Fruit fly (Drosophila melanogaster): Measurements from ENCODE around the gene Cyp4d21.

Cyp4d21 gene

DNA sequence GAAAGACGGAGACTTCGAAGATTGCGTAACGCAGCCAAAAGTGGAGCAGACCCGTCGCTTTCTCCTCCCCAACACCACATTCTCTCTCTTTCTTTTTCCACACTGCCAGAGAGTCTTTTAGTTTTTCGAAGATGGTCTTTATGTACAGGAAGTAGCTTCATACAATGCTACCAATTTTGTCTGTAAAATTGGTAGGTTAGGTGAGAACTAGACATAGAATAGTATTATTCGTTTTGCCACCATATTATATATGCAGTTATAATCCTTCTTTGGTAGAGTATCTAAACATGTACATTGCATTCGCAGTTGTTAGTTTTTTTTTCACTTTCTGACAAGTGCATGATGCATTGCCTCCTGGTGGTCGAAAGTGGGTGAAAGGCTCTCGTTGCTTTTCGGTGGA is 8.0 kb upstream of the Cyp4d21 start:
- TF ChIP-seq Snoo (tag; optimal IDR thresholded peaks at IDR 0.05) (no peak), rn (GFP tag; IDR thresholded peaks at IDR 0.05) (no peak), CG8301 (tag; optimal IDR thresholded peaks at IDR 0.05) (peak; percentile 30), Ets98B (GFP tag; IDR thresholded peaks at IDR 0.05) (peak; percentile 60), fd96Ca (GFP tag; IDR thresholded peaks at IDR 0.05) (0 out of 3 replicates have a peak, but pooled peaks have one; percentile 47), EcR (GFP tag; optimal IDR thresholded peaks at IDR 0.05) (no peak), CG14655 (GFP tag; optimal IDR thresholded peaks at IDR 0.05) (no peak), CG32121 (GFP tag; IDR thresholded peaks at IDR 0.05) (peak; percentile 53), D1 (tag; optimal IDR thresholded peaks at IDR 0.05) (no peak), Pif1A (GFP tag; optimal IDR thresholded peaks at IDR 0.05) (peak; percentile 1), CG34367 (tag; optimal IDR thresholded peaks at IDR 0.05) (no peak), CG15710 (tag; optimal IDR thresholded peaks at IDR 0.05) (no peak)

DNA sequence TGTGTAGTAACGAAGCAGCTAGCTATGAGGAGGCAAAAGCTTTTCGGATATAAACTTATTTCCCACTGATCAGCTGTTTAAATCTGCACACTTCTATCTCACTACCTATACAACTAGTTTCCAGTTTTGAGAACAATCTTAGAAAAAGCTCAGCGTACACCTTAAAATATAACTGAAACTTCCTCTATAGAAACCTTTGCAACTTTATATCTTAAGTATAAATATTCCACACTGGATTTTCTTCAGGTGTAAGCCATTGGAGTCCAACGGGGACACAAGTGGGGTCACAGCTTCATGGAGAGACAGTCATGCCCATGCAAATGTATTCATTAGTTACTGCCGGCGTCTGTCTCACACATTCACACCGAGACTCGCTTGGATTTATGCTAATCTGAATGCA is 7.1 kb upstream of the Cyp4d21 start:
- TF ChIP-seq CG15710 (tag; optimal IDR thresholded peaks at IDR 0.05) (no peak), CG13204 (GFP tag; optimal IDR thresholded peaks at IDR 0.05) (no peak), CG32121 (GFP tag; IDR thresholded peaks at IDR 0.05) (peak; percentile 10; the same call in 1 of the 2 replicates), CG4496 (GFP tag; IDR thresholded peaks at IDR 0.05) (peak; percentile 8; the same call in 1 of the 3 replicates), CG8301 (tag; optimal IDR thresholded peaks at IDR 0.05) (no peak), CG14655 (GFP tag; optimal IDR thresholded peaks at IDR 0.05) (no peak), CG8159 (tag; optimal IDR thresholded peaks at IDR 0.05) (peak; percentile 4), Pif1B (GFP tag; optimal IDR thresholded peaks at IDR 0.05) (no peak), fd96Ca (GFP tag; IDR thresholded peaks at IDR 0.05) (no peak), CG9948 (tag; optimal IDR thresholded peaks at IDR 0.05) (peak; percentile 34), Ets98B (GFP tag; IDR thresholded peaks at IDR 0.05) (peak; percentile 4), CG34367 (tag; optimal IDR thresholded peaks at IDR 0.05) (no peak), CG12605 (GFP tag; IDR thresholded peaks at IDR 0.05) (peak; percentile 27; the same call in 1 of the 2 replicates), rn (GFP tag; IDR thresholded peaks at IDR 0.05) (no peak), CG17806 (tag; optimal IDR thresholded peaks at IDR 0.05) (peak; percentile 29), EcR (GFP tag; optimal IDR thresholded peaks at IDR 0.05) (peak; percentile 8), gl (tag; optimal IDR thresholded peaks at IDR 0.05) (no peak), D1 (tag; optimal IDR thresholded peaks at IDR 0.05) (no peak), CG10348 (GFP tag; IDR thresholded peaks at IDR 0.05) (no peak), Snoo (tag; optimal IDR thresholded peaks at IDR 0.05) (no peak)

DNA sequence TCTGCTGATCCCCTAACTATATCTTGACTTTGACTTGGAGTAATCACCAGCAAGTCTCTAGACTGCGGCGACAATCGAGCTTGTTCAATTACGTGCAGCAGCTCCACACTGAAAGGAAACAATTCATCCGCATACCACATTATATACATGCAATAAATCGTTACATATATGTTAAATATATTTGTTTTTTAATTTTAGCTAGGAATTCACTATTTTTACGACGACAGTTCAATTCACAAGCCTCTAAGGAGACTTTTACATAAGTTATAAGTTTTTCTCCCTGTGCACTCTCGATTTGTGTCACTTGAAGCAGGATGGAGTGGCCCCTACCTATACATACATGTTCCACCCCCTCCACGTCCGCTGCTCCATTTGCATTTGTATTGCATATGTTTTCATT is 6.7 kb upstream of the Cyp4d21 start:
- TF ChIP-seq Pif1B (GFP tag; optimal IDR thresholded peaks at IDR 0.05) (peak; percentile 24), D1 (tag; optimal IDR thresholded peaks at IDR 0.05) (no peak), CG14655 (GFP tag; optimal IDR thresholded peaks at IDR 0.05) (peak; percentile 61), CG9948 (tag; optimal IDR thresholded peaks at IDR 0.05) (peak; percentile 32), fd96Ca (GFP tag; IDR thresholded peaks at IDR 0.05) (peak; percentile 94), CG34367 (tag; optimal IDR thresholded peaks at IDR 0.05) (peak; percentile 18), Ets98B (GFP tag; IDR thresholded peaks at IDR 0.05) (peak; percentile 92), CG32121 (GFP tag; IDR thresholded peaks at IDR 0.05) (peak; percentile 82), CG10348 (GFP tag; IDR thresholded peaks at IDR 0.05) (peak; percentile 74), CG15710 (tag; optimal IDR thresholded peaks at IDR 0.05) (peak; percentile 57), CG17806 (tag; optimal IDR thresholded peaks at IDR 0.05) (peak; percentile 36), gl (tag; optimal IDR thresholded peaks at IDR 0.05) (no peak), CG4496 (GFP tag; IDR thresholded peaks at IDR 0.05) (peak; percentile 88), CG8301 (tag; optimal IDR thresholded peaks at IDR 0.05) (peak; percentile 45), rn (GFP tag; IDR thresholded peaks at IDR 0.05) (peak; percentile 79), CG8159 (tag; optimal IDR thresholded peaks at IDR 0.05) (peak; percentile 49), EcR (GFP tag; optimal IDR thresholded peaks at IDR 0.05) (no peak), Snoo (tag; optimal IDR thresholded peaks at IDR 0.05) (no peak), Pif1A (GFP tag; optimal IDR thresholded peaks at IDR 0.05) (peak; percentile 15), CG12605 (GFP tag; IDR thresholded peaks at IDR 0.05) (peak; percentile 51; the same call in 1 of the 2 replicates)

dm6 chr2L:7601875-7602274 is 3.5 kb upstream of the Cyp4d21 start:
- TF ChIP-seq CG14655 (GFP tag; optimal IDR thresholded peaks at IDR 0.05) (peak; percentile 87), CG34367 (tag; optimal IDR thresholded peaks at IDR 0.05) (peak; percentile 55), CG8159 (tag; optimal IDR thresholded peaks at IDR 0.05) (peak; percentile 71), fd96Ca (GFP tag; IDR thresholded peaks at IDR 0.05) (no peak; the same call in 2 of the 3 replicates), Pif1A (GFP tag; optimal IDR thresholded peaks at IDR 0.05) (peak; percentile 77), CG12605 (GFP tag; IDR thresholded peaks at IDR 0.05) (peak; percentile 51), CG13204 (GFP tag; optimal IDR thresholded peaks at IDR 0.05) (no peak), Snoo (tag; optimal IDR thresholded peaks at IDR 0.05) (no peak), CG32121 (GFP tag; IDR thresholded peaks at IDR 0.05) (peak; percentile 83), EcR (GFP tag; optimal IDR thresholded peaks at IDR 0.05) (no peak), CG17806 (tag; optimal IDR thresholded peaks at IDR 0.05) (peak; percentile 78), D1 (tag; optimal IDR thresholded peaks at IDR 0.05) (no peak), CG9948 (tag; optimal IDR thresholded peaks at IDR 0.05) (peak; percentile 81), CG4496 (GFP tag; IDR thresholded peaks at IDR 0.05) (peak; percentile 84), CG8301 (tag; optimal IDR thresholded peaks at IDR 0.05) (peak; percentile 84), gl (tag; optimal IDR thresholded peaks at IDR 0.05) (peak; percentile 30), rn (GFP tag; IDR thresholded peaks at IDR 0.05) (0 out of 2 replicates have a peak, but pooled peaks have one; percentile 24), CG15710 (tag; optimal IDR thresholded peaks at IDR 0.05) (peak; percentile 72), Pif1B (GFP tag; optimal IDR thresholded peaks at IDR 0.05) (peak; percentile 62), CG10348 (GFP tag; IDR thresholded peaks at IDR 0.05) (no peak), Ets98B (GFP tag; IDR thresholded peaks at IDR 0.05) (peak; percentile 77)

DNA sequence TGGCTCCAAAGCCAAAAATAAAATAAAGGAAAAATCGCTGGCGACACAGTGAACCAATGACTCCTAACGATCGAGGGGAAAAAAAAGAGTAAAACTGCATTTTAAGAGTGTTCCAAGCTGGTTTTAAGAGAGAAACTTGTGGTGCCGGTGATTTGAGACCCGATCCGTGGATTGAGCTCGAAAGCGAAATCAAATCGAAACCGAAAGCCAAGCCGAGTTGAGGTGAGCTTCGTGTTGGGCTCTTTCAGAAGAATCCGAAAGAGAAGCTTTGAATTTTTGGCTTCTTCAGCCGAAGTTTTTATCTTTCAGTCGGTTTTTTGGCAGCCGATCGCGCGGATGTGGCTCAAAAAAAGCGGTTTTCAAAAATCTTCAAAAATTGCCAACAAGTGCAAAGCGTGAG is 2.7 kb downstream of the Cyp4d21 start, which contains the start of gene CG6739:
Gene CG6739 (plus strand): TSS at position 307 of the 400 bp plus-strand sequence.
- TF ChIP-seq CG12605 (GFP tag; IDR thresholded peaks at IDR 0.05): 0 out of 2 replicates have a peak, but pooled peaks have one; percentile 11
- TF ChIP-seq CG10348 (GFP tag; IDR thresholded peaks at IDR 0.05): no peak
- peak; percentile 55 for TF ChIP-seq CG8301 (tag; optimal IDR thresholded peaks at IDR 0.05)
- TF ChIP-seq CG34367 (tag; optimal IDR thresholded peaks at IDR 0.05): no peak
- TF ChIP-seq Ets98B (GFP tag; IDR thresholded peaks at IDR 0.05): peak; percentile 62; the same call in 1 of the 2 replicates
- 0 out of 2 replicates have a peak, but pooled peaks have one; percentile 13 for TF ChIP-seq CG32121 (GFP tag; IDR thresholded peaks at IDR 0.05)
- TF ChIP-seq fd96Ca (GFP tag; IDR thresholded peaks at IDR 0.05): no peak
- TF ChIP-seq CG9948 (tag; optimal IDR thresholded peaks at IDR 0.05): no peak
- TF ChIP-seq CG4496 (GFP tag; IDR thresholded peaks at IDR 0.05): peak; percentile 46; the same call in 1 of the 3 replicates
- no peak for TF ChIP-seq gl (tag; optimal IDR thresholded peaks at IDR 0.05)
- TF ChIP-seq Pif1A (GFP tag; optimal IDR thresholded peaks at IDR 0.05): peak; percentile 26
- peak; percentile 57 for TF ChIP-seq Snoo (tag; optimal IDR thresholded peaks at IDR 0.05)
- peak; percentile 63 for TF ChIP-seq CG14655 (GFP tag; optimal IDR thresholded peaks at IDR 0.05)
